Worm (Caenorhabditis elegans) whole organism, young adult: ENCODE data around the gene bra-1.

Experiments used
- F10E7.11 ChIP-seq: sonication (generic microtip); optimal IDR thresholded peaks from 2 replicates; lab custom pipeline; 2017; ENCODE audit warnings: mild to moderate bottlenecking, missing genetic modification characterization, moderate library complexity, missing compliant biosample characterization
- F23B12.7 ChIP-seq: sonication (generic microtip); optimal IDR thresholded peaks from 2 replicates; lab custom pipeline; 2017; ENCODE audit warnings: missing genetic modification characterization, mild to moderate bottlenecking, missing compliant biosample characterization, antibody characterized with exemption, moderate library complexity; ENCODE audit not compliant: insufficient read depth
- F33H1.4 ChIP-seq: fragments of 200-800 bp; sonication (Bioruptor generic); IDR thresholded peaks from 2 replicates; pipeline ENCODE4 v1.3.6; 2022; ENCODE audit warnings: missing genetic modification reagents, missing genetic modification characterization, missing compliant biosample characterization
- F39B2.1 ChIP-seq: fragments of 200-800 bp; sonication (Bioruptor generic); IDR thresholded peaks from 2 replicates; pipeline ENCODE4 v1.3.6; 2022; ENCODE audit warnings: missing genetic modification reagents, missing genetic modification characterization, missing compliant biosample characterization
- F57C9.4 ChIP-seq: sonication (generic microtip); optimal IDR thresholded peaks from 2 replicates; lab custom pipeline; 2017; ENCODE audit warnings: mild to moderate bottlenecking, missing genetic modification characterization, missing compliant biosample characterization
- Y67H2A.10 ChIP-seq: fragments of 200-800 bp; sonication (Bioruptor generic); conservative IDR thresholded peaks from 2 replicates; pipeline ENCODE4 v1.3.6; 2022; ENCODE audit warnings: missing genetic modification reagents, missing genetic modification characterization, missing compliant biosample characterization
- Y95B8A.8 ChIP-seq: fragments of 200-800 bp; sonication (Bioruptor generic); IDR thresholded peaks from 2 replicates; pipeline ENCODE4 v1.3.6; 2022; ENCODE audit warnings: missing genetic modification reagents, missing genetic modification characterization, missing compliant biosample characterization
- aptf-2 ChIP-seq: fragments of 200-800 bp; sonication (Bioruptor generic); conservative IDR thresholded peaks from 2 replicates; pipeline ENCODE4 v1.3.6; 2022; ENCODE audit warnings: missing genetic modification reagents, missing genetic modification characterization, missing compliant biosample characterization
- attf-3 ChIP-seq: fragments of 200-800 bp; sonication (Bioruptor generic); conservative IDR thresholded peaks from 2 replicates; pipeline ENCODE4 v1.3.6; 2022; ENCODE audit warnings: missing genetic modification reagents, missing genetic modification characterization, missing compliant biosample characterization
- dpl-1 ChIP-seq: fragments of 150-350 bp; optimal IDR thresholded peaks from 2 replicates; lab custom pipeline; 2014; ENCODE audit warnings: missing biosample characterization, missing genetic modification reagents, missing genetic modification characterization
- egrh-3 ChIP-seq: fragments of 200-800 bp; sonication (Bioruptor generic); IDR thresholded peaks from 2 replicates; pipeline ENCODE4 v1.3.6; 2022; ENCODE audit warnings: missing genetic modification reagents, missing genetic modification characterization, missing compliant biosample characterization
- ets-4 ChIP-seq: fragments of 200-800 bp; sonication (Bioruptor generic); optimal IDR thresholded peaks from 2 replicates; lab custom pipeline; 2018; ENCODE audit warnings: mild to moderate bottlenecking, missing genetic modification characterization, missing compliant biosample characterization
- gei-17 ChIP-seq: fragments of 200-800 bp; sonication (Bioruptor generic); optimal IDR thresholded peaks from 2 replicates; lab custom pipeline; 2018; ENCODE audit warnings: mild to moderate bottlenecking, missing genetic modification characterization, missing compliant biosample characterization
- hlh-12 ChIP-seq: sonication (generic microtip); optimal IDR thresholded peaks from 2 replicates; lab custom pipeline; 2016; ENCODE audit warnings: missing genetic modification characterization, missing compliant biosample characterization
- hrde-1 ChIP-seq: sonication (generic microtip); optimal IDR thresholded peaks from 2 replicates; lab custom pipeline; 2016; ENCODE audit warnings: missing genetic modification characterization, mild to moderate bottlenecking, missing compliant biosample characterization, moderate library complexity, missing genotype, missing genetic modification reagents, borderline replicate concordance
- let-607 ChIP-seq, 2 experiments: fragments of 200-800 bp in 1 of 2; sonication (Bioruptor generic) in 1 of 2; sonication (generic microtip) in 1 of 2; optimal IDR thresholded peaks; 2 replicates each; lab custom pipeline; 2016 to 2018; ENCODE audit warnings: mild to moderate bottlenecking in 2 of 2, missing compliant biosample characterization in 2 of 2, missing genetic modification characterization in 2 of 2, moderate library complexity in 2 of 2, missing genotype in 1 of 2
- lin-26 ChIP-seq: fragments of 200-800 bp; sonication (Bioruptor generic); IDR thresholded peaks from 2 replicates; pipeline ENCODE4 v1.3.6; 2022; ENCODE audit warnings: missing genetic modification reagents, missing genetic modification characterization, missing compliant biosample characterization
- lin-40 ChIP-seq: sonication (generic microtip); optimal IDR thresholded peaks from 2 replicates; lab custom pipeline; 2016; ENCODE audit warnings: missing genetic modification characterization, mild to moderate bottlenecking, missing compliant biosample characterization, missing genotype, missing genetic modification reagents
- lir-1 ChIP-seq: fragments of 200-800 bp; sonication (Bioruptor generic); conservative IDR thresholded peaks from 2 replicates; pipeline ENCODE4 v1.3.6; 2022; ENCODE audit warnings: missing genetic modification reagents, missing genetic modification characterization, missing compliant biosample characterization
- lsl-1 ChIP-seq: fragments of 200-800 bp; sonication (Bioruptor generic); optimal IDR thresholded peaks from 2 replicates; lab custom pipeline; 2018; ENCODE audit warnings: mild to moderate bottlenecking, missing genetic modification characterization, moderate library complexity, missing compliant biosample characterization
- madf-10 ChIP-seq: sonication (generic microtip); optimal IDR thresholded peaks from 2 replicates; lab custom pipeline; 2016; ENCODE audit warnings: mild to moderate bottlenecking, missing genetic modification characterization, missing compliant biosample characterization
- madf-6 ChIP-seq: fragments of 200-800 bp; sonication (Bioruptor generic); IDR thresholded peaks from 2 replicates; pipeline ENCODE4 v1.3.6; 2022; ENCODE audit warnings: missing genetic modification reagents, missing genetic modification characterization, missing compliant biosample characterization
- nfya-1 ChIP-seq: sonication (generic microtip); optimal IDR thresholded peaks from 2 replicates; lab custom pipeline; 2017; ENCODE audit warnings: antibody characterized with exemption, missing compliant biosample characterization, missing genetic modification characterization, borderline replicate concordance; ENCODE audit not compliant: insufficient read depth
- nhr-120 ChIP-seq: fragments of 200-800 bp; sonication (Bioruptor generic); IDR thresholded peaks from 2 replicates; pipeline ENCODE4 v1.3.6; 2022; ENCODE audit warnings: missing genetic modification characterization, missing compliant biosample characterization
- nhr-27 ChIP-seq: fragments of 200-800 bp; sonication (Bioruptor generic); optimal IDR thresholded peaks from 2 replicates; lab custom pipeline; 2018; ENCODE audit warnings: mild to moderate bottlenecking, missing genetic modification characterization, moderate library complexity, missing compliant biosample characterization
- nhr-90 ChIP-seq: sonication (generic microtip); optimal IDR thresholded peaks from 2 replicates; lab custom pipeline; 2016; ENCODE audit warnings: missing genotype, mild to moderate bottlenecking, missing genetic modification characterization, missing compliant biosample characterization
- sea-2 ChIP-seq: fragments of 200-800 bp; sonication (Bioruptor generic); IDR thresholded peaks from 2 replicates; pipeline ENCODE4 v1.3.6; 2022; ENCODE audit warnings: missing genetic modification characterization, missing compliant biosample characterization
- somi-1 ChIP-seq: fragments of 200-800 bp; sonication (Bioruptor generic); optimal IDR thresholded peaks from 2 replicates; lab custom pipeline; 2018; ENCODE audit warnings: mild to moderate bottlenecking, missing genetic modification characterization, missing compliant biosample characterization
- zfh-2 ChIP-seq: fragments of 200-800 bp; sonication (Bioruptor generic); conservative IDR thresholded peaks from 2 replicates; pipeline ENCODE4 v1.3.6; 2022; ENCODE audit warnings: missing genetic modification reagents, missing genetic modification characterization, missing compliant biosample characterization
- ztf-22 ChIP-seq: fragments of 200-800 bp; sonication (Bioruptor generic); optimal IDR thresholded peaks from 2 replicates; lab custom pipeline; 2018; ENCODE audit warnings: mild to moderate bottlenecking, missing genetic modification characterization, moderate library complexity, missing compliant biosample characterization
- ztf-3 ChIP-seq: fragments of 200-800 bp; sonication (Bioruptor generic); optimal IDR thresholded peaks from 2 replicates; lab custom pipeline; 2018; ENCODE audit warnings: mild to moderate bottlenecking, missing genetic modification characterization, missing compliant biosample characterization

bra-1 gene

DNA sequence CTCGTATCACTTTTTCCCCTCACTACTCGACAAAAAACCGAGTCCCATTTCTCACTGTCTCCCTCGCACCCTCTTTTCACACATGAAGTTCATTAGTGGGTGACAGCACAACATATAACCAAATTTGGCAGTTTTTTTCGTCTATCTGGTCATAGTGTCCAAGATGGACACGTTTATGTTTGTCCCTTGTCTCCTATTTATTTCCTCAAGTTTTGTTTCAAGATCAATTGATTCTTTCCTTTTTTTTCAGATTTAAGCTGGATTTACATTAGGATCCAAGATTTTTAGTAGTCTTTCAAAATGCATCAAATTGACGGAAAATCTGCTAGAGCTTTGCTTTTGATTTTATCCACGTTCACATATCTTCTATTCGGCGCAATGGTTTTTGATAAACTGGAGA, 41.3 kb downstream of the bra-1 start, which contains the start of gene twk-20:
Gene twk-20 (plus strand): TSS at position 301 of the 400 bp plus-strand sequence.
- TF ChIP-seq F33H1.4 (GFP tag; lab: Robert Waterston, UW) (no peak), aptf-2 (GFP tag; lab: Robert Waterston, UW) (no peak), lsl-1 (no peak), lin-40 (tag; lab: Kevin White, UChicago) (no peak), madf-6 (no peak), sea-2 (GFP tag; lab: Robert Waterston, UW) (no peak), lir-1 (GFP tag; lab: Robert Waterston, UW) (no peak), ztf-3 (GFP tag; lab: Kevin White, UChicago) (no peak), lin-26 (GFP tag; lab: Robert Waterston, UW) (no peak), Y95B8A.8 (GFP tag; lab: Robert Waterston, UW) (no peak)

- TF ChIP-seq attf-3 (GFP tag; lab: Robert Waterston, UW) (no peak), nhr-120 (GFP tag; lab: Robert Waterston, UW) (no peak), gei-17 (GFP tag; lab: Kevin White, UChicago) (no peak), hlh-12 (no peak), F57C9.4 (tag; lab: Kevin White, UChicago) (no peak), Y67H2A.10 (no peak), hrde-1 (tag; lab: Kevin White, UChicago) (no peak), madf-6 (no peak)
Observed at ce11 chrX:13644884-13645283, 46.6 kb downstream of the bra-1 start.

- TF ChIP-seq ztf-22 (GFP tag; lab: Kevin White, UChicago) (no peak), F10E7.11 (tag; lab: Kevin White, UChicago) (no peak)
Observed at ce11 chrX:13646798-13647197, 48.5 kb downstream of the bra-1 start, which contains the start of gene acr-9. acr-9 (minus strand) TSS chrX:13646898.

- TF ChIP-seq nhr-27 (tag; lab: Kevin White, UChicago) (no peak), zfh-2 (no peak), let-607 (tag; optimal IDR thresholded peaks at IDR 0.05; lab: Kevin White, UChicago) (no peak), aptf-2 (GFP tag; lab: Robert Waterston, UW) (no peak), dpl-1 (GFP tag; lab: Kevin White, UChicago) (no peak), F10E7.11 (tag; lab: Kevin White, UChicago) (no peak), somi-1 (GFP tag; lab: Kevin White, UChicago) (no peak), nhr-90 (tag; lab: Kevin White, UChicago) (no peak), madf-10 (tag; lab: Kevin White, UChicago) (no peak), egrh-3 (no peak), F23B12.7 (tag; lab: Kevin White, UChicago) (no peak), Y95B8A.8 (GFP tag; lab: Robert Waterston, UW) (no peak), nfya-1 (tag; lab: Kevin White, UChicago) (no peak), ets-4 (GFP tag; lab: Kevin White, UChicago) (no peak), F39B2.1 (GFP tag; lab: Robert Waterston, UW) (no peak)
Observed at ce11 chrX:13647305-13647704, 49.1 kb downstream of the bra-1 start, which contains the start of gene C40C9.3. C40C9.3 (plus strand) TSS chrX:13647605.
